Worm (Caenorhabditis elegans) whole organism, young adult: ENCODE results near the gene F58H1.6.

Experiments
- B0336.3 ChIP-seq: fragments of 200-800 bp; sonication (Bioruptor generic); IDR thresholded peaks from 2 replicates; pipeline ENCODE4 v1.3.6; 2022; ENCODE audit warnings: missing genetic modification characterization, missing compliant biosample characterization
- C17E4.6 ChIP-seq: fragments of 200-800 bp; sonication (Bioruptor generic); IDR thresholded peaks from 2 replicates; pipeline ENCODE4 v1.3.6; 2022; ENCODE audit warnings: missing genetic modification reagents, missing genetic modification characterization, missing compliant biosample characterization
- F49E8.2 ChIP-seq: sonication (generic microtip); optimal IDR thresholded peaks from 3 replicates; lab custom pipeline; 2017; ENCODE audit warnings: missing genetic modification characterization, mild to moderate bottlenecking, missing compliant biosample characterization, antibody characterized with exemption, moderate library complexity; ENCODE audit not compliant: insufficient read depth
- F55B11.4 ChIP-seq: sonication (generic microtip); optimal IDR thresholded peaks from 2 replicates; lab custom pipeline; 2016; ENCODE audit warnings: missing compliant biosample characterization, missing genetic modification characterization, borderline replicate concordance; ENCODE audit not compliant: insufficient read depth
- K11D2.4 ChIP-seq: fragments of 200-800 bp; sonication (Bioruptor generic); IDR thresholded peaks from 2 replicates; pipeline ENCODE4 v1.3.6; 2022; ENCODE audit warnings: missing genetic modification reagents, missing genetic modification characterization, missing compliant biosample characterization
- K12H6.12 ChIP-seq: fragments of 200-800 bp; sonication (Bioruptor generic); optimal IDR thresholded peaks from 2 replicates; lab custom pipeline; 2018; ENCODE audit warnings: mild to moderate bottlenecking, missing genetic modification characterization, missing compliant biosample characterization
- Y53G8AR.9 ChIP-seq: fragments of 200-800 bp; sonication (Bioruptor generic); conservative IDR thresholded peaks from 2 replicates; pipeline ENCODE4 v1.3.6; 2022; ENCODE audit warnings: missing genetic modification reagents, missing genetic modification characterization, missing compliant biosample characterization
- aptf-3 ChIP-seq: fragments of 200-800 bp; sonication (Bioruptor generic); IDR thresholded peaks from 2 replicates; pipeline ENCODE4 v1.3.6; 2022; ENCODE audit warnings: missing genetic modification characterization, missing compliant biosample characterization
- atf-7 ChIP-seq: sonication (generic microtip); optimal IDR thresholded peaks from 2 replicates; lab custom pipeline; 2017; ENCODE audit warnings: mild to moderate bottlenecking, missing genetic modification characterization, missing compliant biosample characterization
- ceh-58 ChIP-seq: fragments of 200-800 bp; sonication (Bioruptor generic); IDR thresholded peaks from 2 replicates; pipeline ENCODE4 v1.3.6; 2022; ENCODE audit warnings: missing genetic modification characterization, missing compliant biosample characterization
- efl-1 ChIP-seq: fragments of 150-350 bp; optimal IDR thresholded peaks from 2 replicates; lab custom pipeline; 2014; ENCODE audit warnings: missing biosample characterization, missing genetic modification reagents, missing genetic modification characterization
- fkh-3 ChIP-seq: sonication (generic microtip); optimal IDR thresholded peaks from 2 replicates; lab custom pipeline; 2016; ENCODE audit warnings: mild to moderate bottlenecking, missing genetic modification characterization, missing compliant biosample characterization
- gei-17 ChIP-seq: fragments of 200-800 bp; sonication (Bioruptor generic); optimal IDR thresholded peaks from 2 replicates; lab custom pipeline; 2018; ENCODE audit warnings: mild to moderate bottlenecking, missing genetic modification characterization, missing compliant biosample characterization
- him-1 ChIP-seq: sonication (generic microtip); optimal IDR thresholded peaks from 2 replicates; lab custom pipeline; 2016; ENCODE audit warnings: missing genotype, missing genetic modification reagents, missing genetic modification characterization, missing compliant biosample characterization
- hlh-26 ChIP-seq: fragments of 200-800 bp; sonication (Bioruptor generic); conservative IDR thresholded peaks from 2 replicates; pipeline ENCODE4 v1.3.6; 2022; ENCODE audit warnings: missing genetic modification reagents, missing genetic modification characterization, missing compliant biosample characterization
- hmg-1.2 ChIP-seq: fragments of 200-800 bp; sonication (Bioruptor generic); IDR thresholded peaks from 2 replicates; pipeline ENCODE4 v1.3.6; 2022; ENCODE audit warnings: missing genetic modification reagents, missing genetic modification characterization, missing compliant biosample characterization
- hsf-1 ChIP-seq: fragments of 200-800 bp; sonication (Bioruptor generic); IDR thresholded peaks from 2 replicates; pipeline ENCODE4 v1.3.6; 2022; ENCODE audit warnings: missing genetic modification reagents, missing genetic modification characterization, missing compliant biosample characterization
- lag-1 ChIP-seq: fragments of 200-800 bp; sonication (Bioruptor generic); IDR thresholded peaks from 2 replicates; pipeline ENCODE4 v1.3.6; 2022; ENCODE audit warnings: missing genetic modification reagents, missing genetic modification characterization, missing compliant biosample characterization
- let-607 ChIP-seq, 2 experiments: fragments of 200-800 bp in 1 of 2; sonication (Bioruptor generic) in 1 of 2; sonication (generic microtip) in 1 of 2; optimal IDR thresholded peaks; 2 replicates each; lab custom pipeline; 2016 to 2018; ENCODE audit warnings: mild to moderate bottlenecking in 2 of 2, missing compliant biosample characterization in 2 of 2, missing genetic modification characterization in 2 of 2, moderate library complexity in 2 of 2, missing genotype in 1 of 2
- lin-35 ChIP-seq, 3 experiments: fragments of 150-350 bp in 2 of 3; sonication (generic microtip) in 1 of 3; optimal IDR thresholded peaks; 2 replicates each; lab custom pipeline; 2014 to 2018; ENCODE audit warnings: missing biosample characterization in 3 of 3, missing genetic modification characterization in 3 of 3, missing genetic modification reagents in 3 of 3
- lin-40 ChIP-seq: sonication (generic microtip); optimal IDR thresholded peaks from 2 replicates; lab custom pipeline; 2016; ENCODE audit warnings: missing genetic modification characterization, mild to moderate bottlenecking, missing compliant biosample characterization, missing genotype, missing genetic modification reagents
- lin-54 ChIP-seq: fragments of 200-800 bp; sonication (Bioruptor generic); optimal IDR thresholded peaks from 2 replicates; lab custom pipeline; 2018; ENCODE audit warnings: mild to moderate bottlenecking, missing genetic modification characterization, missing compliant biosample characterization
- lsl-1 ChIP-seq: fragments of 200-800 bp; sonication (Bioruptor generic); optimal IDR thresholded peaks from 2 replicates; lab custom pipeline; 2018; ENCODE audit warnings: mild to moderate bottlenecking, missing genetic modification characterization, moderate library complexity, missing compliant biosample characterization
- lsy-27 ChIP-seq: sonication (generic microtip); optimal IDR thresholded peaks from 2 replicates; lab custom pipeline; 2017; ENCODE audit warnings: missing genetic modification characterization, mild to moderate bottlenecking, missing compliant biosample characterization, antibody characterized with exemption, missing genotype, borderline replicate concordance; ENCODE audit not compliant: insufficient read depth
- madf-6 ChIP-seq: fragments of 200-800 bp; sonication (Bioruptor generic); IDR thresholded peaks from 2 replicates; pipeline ENCODE4 v1.3.6; 2022; ENCODE audit warnings: missing genetic modification reagents, missing genetic modification characterization, missing compliant biosample characterization
- mcd-1 ChIP-seq: fragments of 200-800 bp; sonication (Bioruptor generic); IDR thresholded peaks from 2 replicates; pipeline ENCODE4 v1.3.6; 2022; ENCODE audit warnings: missing genetic modification reagents, missing genetic modification characterization, missing compliant biosample characterization
- mel-28 ChIP-seq: sonication (generic microtip); optimal IDR thresholded peaks from 2 replicates; lab custom pipeline; 2016; ENCODE audit warnings: borderline replicate concordance, mild to moderate bottlenecking, missing genetic modification characterization, missing compliant biosample characterization
- mes-4 ChIP-seq: sonication (generic microtip); optimal IDR thresholded peaks from 2 replicates; lab custom pipeline; 2016; ENCODE audit warnings: missing genotype, missing genetic modification characterization, missing compliant biosample characterization
- mxl-1 ChIP-seq: sonication (generic microtip); optimal IDR thresholded peaks from 2 replicates; lab custom pipeline; 2016; ENCODE audit warnings: missing genetic modification characterization, missing compliant biosample characterization
- nfya-1 ChIP-seq: sonication (generic microtip); optimal IDR thresholded peaks from 2 replicates; lab custom pipeline; 2017; ENCODE audit warnings: antibody characterized with exemption, missing compliant biosample characterization, missing genetic modification characterization, borderline replicate concordance; ENCODE audit not compliant: insufficient read depth
- nfya-2 ChIP-seq: fragments of 200-800 bp; sonication (Bioruptor generic); IDR thresholded peaks from 2 replicates; pipeline ENCODE4 v1.3.6; 2022; ENCODE audit warnings: missing genetic modification reagents, missing genetic modification characterization, missing compliant biosample characterization
- nfyb-1 ChIP-seq: fragments of 200-800 bp; sonication (Bioruptor generic); IDR thresholded peaks from 2 replicates; pipeline ENCODE4 v1.3.6; 2022; ENCODE audit warnings: missing genetic modification reagents, missing genetic modification characterization, missing compliant biosample characterization
- snpc-1.3 ChIP-seq: sonication (generic microtip); optimal IDR thresholded peaks from 2 replicates; lab custom pipeline; 2017; ENCODE audit warnings: missing genetic modification characterization, mild to moderate bottlenecking, missing compliant biosample characterization, antibody characterized with exemption, moderate library complexity, missing genotype, missing genetic modification reagents; ENCODE audit not compliant: insufficient read depth
- snpc-3.4 ChIP-seq: sonication (generic microtip); optimal IDR thresholded peaks from 2 replicates; lab custom pipeline; 2017; ENCODE audit warnings: missing genetic modification characterization, mild to moderate bottlenecking, missing compliant biosample characterization, antibody characterized with exemption, moderate library complexity, missing genotype, missing genetic modification reagents
- snpc-4 ChIP-seq, 5 experiments: fragments of 150-350 bp in 1 of 5; sonication (generic microtip) in 4 of 5; optimal IDR thresholded peaks; 2 replicates each; lab custom pipeline; 2014 to 2018; ENCODE audit warnings: missing genetic modification characterization in 5 of 5, missing biosample characterization in 3 of 5, antibody characterized with exemption in 2 of 5, mild to moderate bottlenecking in 2 of 5, missing compliant biosample characterization in 2 of 5, missing genotype in 2 of 5, moderate library complexity in 2 of 5, missing genetic modification reagents in 1 of 5
- tlf-1 ChIP-seq: fragments of 200-800 bp; sonication (Bioruptor generic); optimal IDR thresholded peaks from 2 replicates; lab custom pipeline; 2018; ENCODE audit warnings: mild to moderate bottlenecking, missing genetic modification characterization, missing compliant biosample characterization
- xnd-1 ChIP-seq: sonication (generic microtip); optimal IDR thresholded peaks from 2 replicates; lab custom pipeline; 2016; ENCODE audit warnings: missing genotype, missing genetic modification reagents, missing genetic modification characterization, missing compliant biosample characterization
- zfh-2 ChIP-seq: fragments of 200-800 bp; sonication (Bioruptor generic); conservative IDR thresholded peaks from 2 replicates; pipeline ENCODE4 v1.3.6; 2022; ENCODE audit warnings: missing genetic modification reagents, missing genetic modification characterization, missing compliant biosample characterization
- ztf-25 ChIP-seq: fragments of 200-800 bp; sonication (Bioruptor generic); IDR thresholded peaks from 2 replicates; pipeline ENCODE4 v1.3.6; 2022; ENCODE audit warnings: missing genetic modification reagents, missing genetic modification characterization, missing compliant biosample characterization
- ztf-6 ChIP-seq: fragments of 200-800 bp; sonication (Bioruptor generic); IDR thresholded peaks from 2 replicates; pipeline ENCODE4 v1.3.6; 2022; ENCODE audit warnings: missing genetic modification reagents, missing genetic modification characterization, missing compliant biosample characterization

F58H1.6 gene

ce11 chrV:11976734-11977133 is 34.3 kb downstream of the F58H1.6 start (continued):
- no peak for TF ChIP-seq fkh-3 (tag; lab: Kevin White, UChicago)
- no peak for TF ChIP-seq C17E4.6
- TF ChIP-seq nfya-1 (tag; lab: Kevin White, UChicago), result no peak
- TF ChIP-seq lin-40, result no peak

- TF ChIP-seq him-1 (tag; lab: Kevin White, UChicago) (peak; percentile 14), madf-6 (GFP tag; lab: Robert Waterston, UW) (0 out of 2 replicates have a peak, but pooled peaks have one; percentile 5), lin-35 (GFP tag; optimal IDR thresholded peaks at IDR 0.05; lab: Kevin White, UChicago) (no peak), hmg-1.2 (no peak), snpc-1.3 (tag; lab: Kevin White, UChicago) (peak; percentile 5), F49E8.2 (tag; lab: Kevin White, UChicago) (peak; percentile 19), nfya-2 (GFP tag; lab: Robert Waterston, UW) (no peak), snpc-4 (GFP tag; optimal IDR thresholded peaks at IDR 0.05; lab: Kevin White, UChicago) (no peak), snpc-4 (tag; optimal IDR thresholded peaks at IDR 0.05; lab: Kevin White, UChicago) (peak in 1 of 4 experiments; percentile 61), snpc-3.4 (tag; lab: Kevin White, UChicago) (peak; percentile 43), efl-1 (GFP tag; lab: Kevin White, UChicago) (no peak)
These were observed 35.8 kb downstream of the F58H1.6 start, which contains the start of gene mif-2 for ce11 chrV:11978179-11978578. mif-2 (minus strand) TSS chrV:11978459.

DNA sequence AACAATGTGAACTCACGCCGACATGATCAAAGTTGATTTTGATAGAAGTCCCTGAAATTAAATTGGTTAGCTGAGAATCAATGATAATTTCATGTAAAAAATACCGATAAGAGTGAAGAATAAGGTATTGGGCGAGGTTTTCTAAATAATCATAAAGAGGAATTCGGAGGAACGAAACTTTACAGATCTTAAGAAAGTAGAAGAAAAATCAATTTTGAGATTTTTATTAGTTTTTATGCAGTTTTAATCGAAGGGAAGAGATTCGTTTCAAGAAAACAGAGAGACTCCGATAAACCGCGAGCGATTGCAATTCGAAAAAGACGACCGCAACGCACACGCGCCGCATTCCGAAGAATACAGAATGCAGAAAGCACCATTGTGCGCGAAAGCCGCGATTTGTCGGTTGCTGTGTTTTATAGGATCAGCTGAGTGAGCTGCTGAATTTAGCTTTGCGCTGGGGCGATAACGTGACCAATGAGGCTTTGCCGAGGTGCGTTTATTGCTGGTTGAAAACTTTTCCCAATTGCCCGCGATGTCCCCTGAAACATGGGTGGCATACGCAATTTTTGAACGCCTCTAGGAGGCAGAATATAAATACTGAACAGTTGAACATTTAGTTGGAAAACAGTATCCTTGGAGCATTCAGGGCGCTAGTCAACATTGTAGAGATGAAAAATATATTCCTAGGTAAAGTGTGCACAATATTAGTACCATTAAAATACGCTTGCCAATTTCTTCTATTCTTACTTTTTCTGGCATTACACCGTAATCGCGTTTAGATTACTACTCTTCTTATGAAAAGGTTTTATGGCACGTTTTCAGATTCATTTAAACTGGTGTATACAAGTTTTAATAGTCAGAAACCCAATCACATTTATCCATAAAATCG is 37.5 kb downstream of the F58H1.6 start, which contains the start of gene snr-4:
TSS of gene snr-4 (minus strand) at position 51 of the 889 bp plus-strand sequence.
- TF ChIP-seq let-607 (tag; optimal IDR thresholded peaks at IDR 0.05; lab: Kevin White, UChicago), result peak; percentile 63 to 68
- TF ChIP-seq mel-28, result peak; percentile 25
- no peak for TF ChIP-seq nfya-1 (tag; lab: Kevin White, UChicago)
- peak; percentile 81 for TF ChIP-seq atf-7 (tag; lab: Kevin White, UChicago)
- TF ChIP-seq gei-17 (GFP tag; lab: Kevin White, UChicago), result peak; percentile 72
- TF ChIP-seq ceh-58 (GFP tag; lab: Robert Waterston, UW), result no peak
- peak; percentile 49; the same call in 1 of the 2 replicates for TF ChIP-seq nfya-2 (GFP tag; lab: Robert Waterston, UW)
- TF ChIP-seq ztf-25 (GFP tag; lab: Robert Waterston, UW), result no peak
- peak; percentile 90 for TF ChIP-seq lin-54 (GFP tag; lab: Kevin White, UChicago)
- peak; percentile 87 for TF ChIP-seq tlf-1 (GFP tag; lab: Kevin White, UChicago)
- TF ChIP-seq hsf-1, result peak; percentile 53
- TF ChIP-seq zfh-2 (GFP tag; lab: Robert Waterston, UW), result peak; percentile 91
- TF ChIP-seq K12H6.12 (tag; lab: Kevin White, UChicago), result peak; percentile 88
- TF ChIP-seq B0336.3 (GFP tag; lab: Robert Waterston, UW), result peak; percentile 97
- no peak for TF ChIP-seq F55B11.4 (tag; lab: Kevin White, UChicago)
- peak; percentile 88 for TF ChIP-seq K11D2.4 (GFP tag; lab: Robert Waterston, UW)
- 0 out of 2 replicates have a peak, but pooled peaks have one; percentile 6 for TF ChIP-seq aptf-3 (GFP tag; lab: Robert Waterston, UW)
- TF ChIP-seq ztf-6, result peak; percentile 48; the same call in 1 of the 2 replicates
- TF ChIP-seq nfyb-1, result peak; percentile 97
- TF ChIP-seq mxl-1 (tag; lab: Kevin White, UChicago), result no peak
- TF ChIP-seq lsl-1, result peak; percentile 81
- peak; percentile 61 for TF ChIP-seq xnd-1 (tag; lab: Kevin White, UChicago)
- TF ChIP-seq mcd-1 (GFP tag; lab: Robert Waterston, UW), result peak; percentile 93
- peak; percentile 88 for TF ChIP-seq mes-4 (tag; lab: Kevin White, UChicago)
- no peak for TF ChIP-seq lag-1 (GFP tag; lab: Robert Waterston, UW)
- no peak for TF ChIP-seq hlh-26 (GFP tag; lab: Robert Waterston, UW)
- peak; percentile 94 for TF ChIP-seq snpc-1.3 (tag; lab: Kevin White, UChicago)
- peak; percentile 74 for TF ChIP-seq lsy-27 (tag; lab: Kevin White, UChicago)
- peak; percentile 92 for TF ChIP-seq Y53G8AR.9
